Fruit fly (Drosophila melanogaster) S2 (cell line): ENCODE data around the gene Chd3.

Experiments
- CG8478 ChIP-seq: fragments of >200 bp; optimal IDR thresholded peaks from 2 replicates; lab custom pipeline; 2018
- CTCF ChIP-seq, 2 experiments: fragments of >200 bp; optimal IDR thresholded peaks; 2 replicates each; lab custom pipeline; 2018

Gene Chd3

DNA sequence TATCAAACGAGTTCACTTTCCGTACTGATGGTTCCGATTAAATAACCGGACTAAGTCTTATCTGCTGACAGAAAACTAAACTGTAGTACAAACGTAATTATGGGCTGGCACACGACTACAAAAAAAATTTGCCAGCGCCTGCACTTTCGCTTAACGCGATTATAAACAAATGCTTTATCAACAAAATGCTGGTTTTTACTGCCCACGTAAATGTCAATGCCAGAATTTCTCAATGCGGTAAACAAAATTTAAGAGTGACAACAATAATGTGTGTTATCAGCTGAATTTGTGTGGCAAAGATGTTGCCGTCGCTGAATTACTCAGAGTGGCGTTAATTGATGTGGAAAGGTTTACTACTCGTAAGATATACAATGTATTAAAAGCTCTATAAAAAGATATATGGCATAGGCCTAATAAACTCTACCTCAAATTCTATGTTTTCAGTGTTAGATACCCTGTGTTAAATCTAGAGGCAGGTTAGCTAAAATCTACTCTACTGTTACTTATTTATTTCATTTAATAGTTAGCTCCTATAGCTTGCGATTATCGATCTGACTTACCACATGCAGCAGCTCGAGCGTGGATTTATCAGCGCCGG lies 49.1 kb downstream of the Chd3 start:
- TF ChIP-seq CTCF (optimal IDR thresholded peaks at IDR 0.05; lab: Kevin White, UChicago) (no peak), CG8478 (no peak)

- TF ChIP-seq CG8478 (no peak), CTCF (optimal IDR thresholded peaks at IDR 0.05; lab: Kevin White, UChicago) (no peak)
These were observed 49.6 kb downstream of the Chd3 start for dm6 chr3L:19496600-19496999.

DNA sequence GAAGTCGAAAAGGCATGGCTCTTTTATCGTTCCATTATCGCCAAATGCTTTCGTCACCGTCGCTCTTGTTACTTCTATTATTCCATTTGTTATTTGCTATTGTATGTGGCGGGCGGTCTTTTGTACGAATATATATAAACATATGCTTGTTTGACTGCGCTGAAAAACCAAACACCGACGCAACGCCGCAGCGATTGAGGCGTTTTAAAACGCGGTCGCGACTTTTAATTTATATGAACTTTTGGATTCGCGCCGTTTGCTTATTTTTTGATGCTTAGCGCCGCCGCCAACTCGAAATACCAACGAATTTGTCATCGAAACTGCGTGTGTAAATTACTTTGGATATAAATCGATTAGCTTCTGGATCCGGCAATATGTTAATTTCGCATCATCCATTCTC lies 50.2 kb downstream of the Chd3 start:
- TF ChIP-seq CTCF (optimal IDR thresholded peaks at IDR 0.05; lab: Kevin White, UChicago) (no peak), CG8478 (no peak)

DNA sequence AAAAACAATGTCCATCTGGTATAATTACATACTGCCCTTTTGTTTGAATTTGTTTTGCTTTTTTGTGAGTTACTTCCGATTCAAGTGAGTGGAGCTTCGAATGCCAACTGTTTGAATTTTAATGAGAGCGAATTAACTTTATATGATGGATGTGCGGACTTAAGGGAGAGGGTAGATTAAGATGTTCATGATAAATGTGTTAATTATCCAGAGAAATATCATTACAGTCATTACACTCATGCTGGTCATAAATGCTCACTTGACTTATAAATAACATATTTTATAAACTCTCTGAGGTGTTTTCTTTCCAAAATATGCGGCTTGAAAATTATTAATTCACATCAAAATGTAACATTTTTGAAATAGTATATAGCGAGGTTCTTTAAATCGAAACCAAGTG lies 50.6 kb downstream of the Chd3 start, which contains the start of gene CG9449:
Gene CG9449 (minus strand): TSS at position 101 of the 400 bp plus-strand sequence.
- TF ChIP-seq CG8478 (no peak), CTCF (optimal IDR thresholded peaks at IDR 0.05; lab: Kevin White, UChicago) (no peak)

dm6 chr3L:19499334-19499733 lies 52.4 kb downstream of the Chd3 start:
- TF ChIP-seq CG8478: no peak
- TF ChIP-seq CTCF (optimal IDR thresholded peaks at IDR 0.05; lab: Kevin White, UChicago): no peak
